Fruit fly (Drosophila melanogaster) S2 (cell line): Measurements from ENCODE around the gene CG9150.

Experiments
- CG8478 ChIP-seq: fragments of >200 bp; optimal IDR thresholded peaks from 2 replicates; lab custom pipeline; 2018
- CTCF ChIP-seq, 2 experiments: fragments of >200 bp; optimal IDR thresholded peaks; 2 replicates each; lab custom pipeline; 2018

DNA sequence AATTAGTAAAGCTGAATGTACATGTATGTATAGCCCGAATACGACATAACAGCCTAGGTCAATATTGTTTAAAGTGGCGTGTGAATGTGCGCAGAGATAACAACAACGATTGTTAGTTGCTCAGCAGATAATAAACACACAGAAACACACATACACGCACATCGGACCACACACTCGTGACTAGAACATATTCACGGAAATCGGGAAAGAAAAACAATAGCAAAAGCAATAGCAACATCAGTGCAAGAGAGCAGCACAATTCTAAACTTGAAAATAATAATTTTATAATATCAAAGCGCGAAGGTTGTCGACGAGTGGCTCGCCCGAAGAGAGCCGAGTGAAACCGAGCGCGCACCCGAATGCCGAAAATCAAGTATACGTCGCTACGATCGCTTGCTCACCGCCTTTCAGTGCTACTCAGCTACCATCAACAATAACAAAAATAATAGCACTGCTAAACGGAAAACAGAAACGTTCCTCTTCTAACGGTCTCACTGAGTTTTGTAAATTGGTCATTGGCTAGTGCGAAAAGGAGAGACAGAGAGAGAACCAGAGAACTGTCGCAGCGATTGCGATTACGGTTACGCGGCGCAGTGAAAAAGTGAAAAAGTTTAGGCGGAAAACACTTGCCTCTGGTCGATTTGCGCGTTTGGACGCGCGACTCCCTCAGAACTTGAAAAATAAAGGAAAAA lies 14.7 kb upstream of the CG9150 start:
- TF ChIP-seq CG8478 = no peak
- no peak for TF ChIP-seq CTCF (optimal IDR thresholded peaks at IDR 0.05; lab: Kevin White, UChicago)
